Worm (Caenorhabditis elegans) whole organism, L4/young adult: ENCODE data around the gene C08G5.7.

Source experiments
- W03F9.2 ChIP-seq: fragments of 150-350 bp; optimal IDR thresholded peaks from 2 replicates; lab custom pipeline; 2014; ENCODE audit warnings: missing biosample characterization, missing genetic modification characterization
- dao-5 ChIP-seq: sonication (generic microtip); optimal IDR thresholded peaks from 2 replicates; lab custom pipeline; 2016; ENCODE audit warnings: missing genotype, missing genetic modification characterization, moderate library complexity, missing compliant biosample characterization
- him-1 ChIP-seq: sonication (generic microtip); optimal IDR thresholded peaks from 2 replicates; lab custom pipeline; 2016; ENCODE audit warnings: missing genotype, missing genetic modification reagents, missing genetic modification characterization, missing compliant biosample characterization

C08G5.7 gene

DNA sequence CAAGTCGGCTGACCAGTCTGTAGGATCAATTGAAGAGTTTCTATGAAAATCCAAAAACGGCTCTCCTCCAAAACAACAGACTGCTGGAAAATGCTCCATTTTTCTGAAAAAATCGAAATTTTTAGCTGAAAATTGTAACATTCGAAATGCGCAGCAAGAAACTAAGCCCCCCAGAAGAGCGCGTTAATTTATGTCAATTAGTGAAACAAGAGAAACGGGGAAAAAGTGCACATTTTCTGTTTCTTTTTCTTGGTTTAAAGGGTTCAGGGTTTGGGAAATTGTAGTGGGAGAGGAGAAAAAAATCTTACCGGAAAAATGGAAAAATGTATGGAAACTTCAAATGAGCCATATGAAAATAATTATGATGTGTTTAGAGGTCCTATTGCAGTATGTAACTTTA lies at the start of gene C08G5.7:
Gene C08G5.7, minus strand, starts transcription at position 101 of the 400 bp plus-strand sequence.
- TF ChIP-seq dao-5 (no peak), W03F9.2 (no peak), him-1 (no peak)

DNA sequence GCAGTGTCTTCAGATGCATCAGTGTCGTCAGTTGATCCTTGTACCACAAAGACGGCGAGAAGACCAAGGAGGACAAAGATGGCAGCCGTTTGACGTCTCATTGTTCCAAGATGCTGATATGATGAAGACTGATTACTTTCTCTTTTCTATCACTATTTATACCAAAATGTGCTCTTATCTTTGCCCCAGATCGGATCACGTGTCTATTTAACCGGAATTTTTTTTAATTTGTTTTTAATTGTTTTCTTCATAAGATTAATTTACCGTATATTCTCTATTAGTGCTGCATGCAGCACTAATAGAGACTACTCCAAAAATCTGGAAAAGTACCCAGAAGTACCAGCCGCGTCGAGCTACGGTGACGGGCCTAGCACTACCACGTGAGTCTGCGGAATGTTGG lies 49.6 kb upstream of the C08G5.7 start, which contains the start of gene msrp-3:
Gene msrp-3, minus strand, starts transcription at position 101 of the 400 bp plus-strand sequence.
- TF ChIP-seq W03F9.2, result no peak
- TF ChIP-seq dao-5, result no peak
- no peak for TF ChIP-seq him-1

DNA sequence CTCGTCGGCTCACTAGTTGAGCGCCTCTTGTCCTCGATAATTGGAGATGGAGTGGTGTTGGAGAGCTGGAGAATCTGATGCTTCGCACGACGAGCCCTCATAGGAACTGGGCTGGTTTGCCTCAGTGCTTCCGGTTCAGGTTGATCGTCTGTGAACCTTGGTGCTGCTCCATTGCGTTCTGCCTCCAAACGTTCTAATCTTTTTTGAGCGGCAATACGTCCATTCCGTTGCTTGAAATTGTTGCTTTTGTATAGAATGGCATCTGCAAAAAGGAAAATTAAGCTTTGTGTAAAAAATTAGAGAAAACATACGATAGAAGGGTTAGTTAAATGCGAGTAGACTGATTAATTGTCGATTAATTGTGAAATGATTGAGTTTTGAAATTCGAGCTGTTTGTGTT lies 47.8 kb upstream of the C08G5.7 start, which contains the start of gene F46F5.5:
Gene F46F5.5, minus strand, starts transcription at position 101 of the 400 bp plus-strand sequence.
- TF ChIP-seq dao-5 (no peak), W03F9.2 (no peak), him-1 (no peak)

DNA sequence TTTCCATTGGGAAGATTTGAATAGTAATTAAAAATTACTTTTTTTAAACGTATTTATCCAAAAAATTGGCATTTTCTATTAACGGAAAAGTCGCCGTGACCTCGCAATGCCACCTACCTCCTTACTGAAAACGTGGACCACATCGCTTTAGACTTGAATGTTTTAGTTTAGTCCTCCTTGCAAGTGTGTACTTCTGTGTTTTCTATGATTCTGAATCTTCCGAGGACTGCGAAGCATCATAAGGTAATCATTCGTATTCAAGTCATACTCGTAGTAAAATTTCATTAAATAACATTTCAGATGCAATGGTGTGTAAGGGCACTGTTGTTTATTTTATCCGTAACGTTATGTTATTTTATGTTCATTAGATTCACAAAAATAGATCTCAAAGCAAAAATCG lies 43.3 kb upstream of the C08G5.7 start, which contains the start of gene F46F5.11:
Gene F46F5.11, plus strand, starts transcription at position 301 of the 400 bp plus-strand sequence.
- TF ChIP-seq W03F9.2 (no peak), dao-5 (no peak), him-1 (no peak)

DNA sequence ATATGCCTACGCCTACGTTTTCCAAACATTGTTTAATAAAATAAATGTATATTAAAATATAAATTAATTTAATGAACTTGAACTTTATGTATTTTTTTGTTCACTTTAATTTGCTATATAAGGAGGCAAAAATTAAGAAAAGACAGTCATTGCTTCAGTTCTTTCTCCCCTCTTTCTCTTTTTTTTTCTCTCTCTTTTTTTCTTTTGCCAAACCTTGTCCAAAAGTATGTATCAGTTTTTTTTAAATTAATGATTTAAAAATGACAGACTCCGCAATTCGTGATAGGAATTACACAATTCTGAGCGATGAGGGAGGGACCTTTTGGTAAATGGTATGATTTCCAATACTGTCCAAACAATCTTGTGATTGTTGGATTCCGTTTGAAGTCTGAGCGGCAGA lies 37.9 kb upstream of the C08G5.7 start, which contains the start of gene F46F5.13:
Gene F46F5.13, plus strand, starts transcription at position 301 of the 400 bp plus-strand sequence.
- TF ChIP-seq dao-5 (no peak), W03F9.2 (no peak), him-1 (no peak)

DNA sequence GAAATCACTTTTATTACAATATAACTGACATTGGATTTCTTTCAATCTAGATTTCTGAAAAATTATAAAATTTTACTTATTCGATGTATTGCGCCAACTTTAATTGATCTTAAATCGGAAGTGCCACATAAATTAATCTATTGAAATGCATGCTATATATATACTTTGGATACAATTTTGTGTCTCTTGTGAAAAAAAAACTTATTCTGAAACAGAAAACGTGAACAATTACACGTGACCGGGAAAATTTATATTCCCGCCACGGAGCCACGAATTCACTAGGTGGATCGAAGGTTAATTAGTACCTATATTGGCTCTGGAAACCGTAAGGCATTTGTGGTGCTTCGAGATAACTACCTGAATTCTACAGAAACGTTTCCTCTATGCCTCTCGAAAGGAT lies 34.6 kb upstream of the C08G5.7 start, which contains the start of gene F46F5.14:
Gene F46F5.14, plus strand, starts transcription at position 301 of the 400 bp plus-strand sequence.
- no peak for TF ChIP-seq dao-5
- TF ChIP-seq W03F9.2, result no peak
- no peak for TF ChIP-seq him-1

DNA sequence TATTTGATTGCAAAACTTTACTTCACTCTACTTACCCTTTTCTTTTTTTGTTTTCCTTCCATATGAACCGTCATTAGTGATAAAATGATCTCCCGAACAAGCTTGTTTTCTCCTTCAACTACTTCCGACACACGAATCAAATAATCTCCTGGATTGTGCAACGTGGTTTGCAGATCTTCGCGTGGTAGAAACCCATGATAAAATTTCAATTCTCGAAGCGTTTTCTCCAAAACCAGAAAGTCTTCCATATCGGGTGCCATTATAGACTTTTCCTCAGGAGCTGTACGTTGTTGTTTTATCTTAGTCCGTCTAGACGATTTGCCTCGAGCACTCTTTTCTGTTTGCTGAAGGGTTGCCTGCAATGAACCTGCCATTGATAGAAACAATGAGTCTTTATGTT lies 32.3 kb upstream of the C08G5.7 start:
- TF ChIP-seq him-1 (no peak), W03F9.2 (no peak), dao-5 (no peak)

DNA sequence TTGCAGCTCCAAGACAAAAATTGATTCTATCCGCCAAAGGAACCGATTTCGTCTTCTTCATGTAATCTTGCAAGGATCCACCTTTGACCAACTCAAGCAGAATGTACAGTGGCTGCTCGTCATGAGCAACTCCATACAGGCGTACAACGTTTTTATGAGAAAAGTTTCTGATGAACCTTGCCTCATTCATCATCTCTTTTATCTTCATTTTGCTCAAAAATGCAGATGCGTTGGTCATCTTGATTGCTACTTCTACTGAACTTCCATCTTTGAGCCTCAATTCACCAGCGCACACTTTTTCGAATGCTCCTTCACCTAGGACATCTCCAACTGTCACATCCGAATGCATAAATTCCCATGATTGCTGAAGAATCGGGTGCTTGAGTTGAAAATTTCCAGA lies 31.8 kb upstream of the C08G5.7 start:
- no peak for TF ChIP-seq him-1
- no peak for TF ChIP-seq dao-5
- TF ChIP-seq W03F9.2, result no peak

DNA sequence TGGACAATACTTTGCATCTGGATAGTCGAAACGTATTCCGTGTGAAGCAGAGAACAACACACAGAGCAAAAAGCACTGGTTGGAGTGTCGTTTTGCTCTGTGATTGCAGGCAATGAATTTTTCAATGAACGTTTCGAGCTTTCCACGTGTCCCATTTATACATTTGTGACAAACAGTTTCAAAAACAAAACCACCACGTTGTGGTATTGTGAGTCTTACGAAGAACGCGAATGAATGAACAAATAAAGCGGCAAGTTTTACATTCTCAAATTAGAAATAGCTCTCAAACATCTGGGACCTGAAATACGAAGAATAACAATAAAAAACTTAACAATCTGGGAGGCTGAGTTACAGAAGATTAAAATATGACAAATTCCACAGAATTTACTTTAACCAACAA lies 26.7 kb upstream of the C08G5.7 start, which contains the start of gene F46F5.1:
Gene F46F5.1, minus strand, starts transcription at position 101 of the 400 bp plus-strand sequence.
- no peak for TF ChIP-seq dao-5
- no peak for TF ChIP-seq W03F9.2
- TF ChIP-seq him-1, result no peak

DNA sequence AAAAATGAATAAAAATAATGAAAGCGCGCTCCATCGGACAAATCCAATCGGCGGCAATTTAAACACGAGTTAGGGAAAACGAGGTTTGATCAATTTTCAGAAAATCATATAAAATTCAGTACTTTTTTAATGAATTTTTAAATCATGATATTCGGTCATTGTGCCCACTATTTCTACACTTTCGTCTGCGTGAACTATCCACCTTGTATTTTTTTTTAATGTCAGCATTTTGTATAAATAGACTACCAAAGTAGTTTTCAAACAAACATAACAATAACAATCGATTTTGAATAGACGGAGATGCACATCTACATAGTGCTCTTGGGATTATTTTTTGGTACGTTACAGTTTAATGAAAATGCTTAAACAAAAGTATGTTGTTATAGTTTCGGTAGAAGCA lies 23.0 kb upstream of the C08G5.7 start, which contains the start of gene F46F5.15:
Gene F46F5.15, plus strand, starts transcription at position 301 of the 400 bp plus-strand sequence.
- TF ChIP-seq dao-5, result no peak

DNA sequence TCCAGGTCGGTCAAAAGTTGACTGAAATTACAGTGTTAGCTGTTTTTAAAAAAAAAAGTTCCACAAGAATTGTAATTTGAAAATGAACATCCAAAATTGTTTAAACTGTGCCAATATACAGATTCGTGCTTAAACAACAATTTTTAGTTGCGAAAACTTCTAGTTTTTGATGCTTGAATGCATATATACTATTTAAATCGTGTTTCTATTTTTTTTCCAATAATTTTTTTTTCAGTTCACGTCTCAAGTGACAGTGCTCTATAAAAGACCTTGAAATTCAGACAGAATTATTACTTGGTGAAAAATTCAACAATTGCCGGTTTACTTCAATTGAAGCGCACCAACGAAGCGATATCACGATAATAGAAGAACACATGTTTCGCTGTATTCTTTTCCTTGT lies 21.8 kb upstream of the C08G5.7 start, which contains the start of gene F46F5.16:
Gene F46F5.16, plus strand, starts transcription at position 301 of the 400 bp plus-strand sequence.
- TF ChIP-seq dao-5 (no peak), W03F9.2 (no peak), him-1 (no peak)

DNA sequence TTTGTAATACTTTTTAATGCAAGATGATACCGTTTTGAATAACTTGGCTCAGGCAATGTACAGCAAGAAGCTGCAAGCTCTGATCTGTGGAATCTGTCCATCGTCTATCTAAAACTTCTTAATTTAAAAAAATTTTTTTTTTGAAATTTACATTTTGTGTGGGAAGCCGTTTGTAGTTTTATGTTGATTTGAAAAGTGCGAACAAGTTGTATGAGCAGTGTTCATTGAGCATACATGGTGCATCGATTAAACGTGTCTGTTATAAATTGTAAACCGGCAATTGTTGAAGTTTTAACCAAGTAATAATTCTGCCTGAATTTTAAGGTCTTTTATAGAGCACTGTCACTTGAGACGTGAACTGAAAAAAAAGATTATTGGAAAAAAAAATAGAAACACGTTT lies 18.4 kb upstream of the C08G5.7 start, which contains the start of gene Y39F10A.6:
Gene Y39F10A.6, minus strand, starts transcription at position 101 of the 400 bp plus-strand sequence.
- no peak for TF ChIP-seq him-1
- no peak for TF ChIP-seq W03F9.2
- TF ChIP-seq dao-5, result no peak

DNA sequence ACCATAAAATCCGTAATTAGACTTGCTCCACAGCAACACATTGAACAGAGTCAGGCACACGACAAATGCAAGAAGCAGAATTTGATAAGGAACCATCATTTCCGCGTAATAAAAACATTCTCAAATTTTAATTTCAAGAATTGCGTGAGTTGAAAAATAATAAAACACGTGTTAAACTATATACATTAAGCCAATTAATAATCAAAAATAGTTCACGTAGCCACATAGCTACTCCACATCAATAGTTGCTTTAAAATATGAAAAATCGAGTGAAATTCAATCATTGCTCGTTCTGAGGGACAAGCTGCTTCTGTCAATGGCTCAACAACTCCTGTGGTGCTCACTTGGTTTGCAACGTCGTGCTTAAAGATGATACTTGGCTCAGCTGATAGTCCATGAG lies 17.8 kb upstream of the C08G5.7 start, which contains the start of gene Y39F10A.3:
Gene Y39F10A.3, minus strand, starts transcription at position 101 of the 400 bp plus-strand sequence.
- TF ChIP-seq dao-5 (no peak), him-1 (no peak), W03F9.2 (no peak)

DNA sequence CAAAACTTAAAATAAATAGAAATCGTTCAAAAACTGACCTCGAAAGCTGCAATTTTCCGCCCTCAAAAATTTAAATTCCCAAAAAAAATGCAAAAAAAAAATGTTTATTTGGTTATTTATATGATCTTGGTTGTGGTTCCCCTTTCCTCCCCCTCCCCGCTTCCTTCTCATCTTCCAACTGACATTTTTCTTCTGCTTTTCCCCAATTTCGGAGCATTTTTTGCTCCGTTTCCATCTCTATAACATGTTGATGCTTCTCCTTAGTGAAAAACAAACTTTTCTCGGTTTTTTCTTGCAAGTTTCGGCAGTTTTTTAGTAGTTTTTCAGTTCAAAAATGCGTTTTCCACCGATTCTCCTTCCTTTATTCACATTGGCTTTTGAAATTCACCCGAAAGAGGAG lies 9.9 kb upstream of the C08G5.7 start, which contains the start of gene Y39F10A.1:
Gene Y39F10A.1, plus strand, starts transcription at position 301 of the 400 bp plus-strand sequence.
- no peak for TF ChIP-seq W03F9.2
- no peak for TF ChIP-seq dao-5
- no peak for TF ChIP-seq him-1

DNA sequence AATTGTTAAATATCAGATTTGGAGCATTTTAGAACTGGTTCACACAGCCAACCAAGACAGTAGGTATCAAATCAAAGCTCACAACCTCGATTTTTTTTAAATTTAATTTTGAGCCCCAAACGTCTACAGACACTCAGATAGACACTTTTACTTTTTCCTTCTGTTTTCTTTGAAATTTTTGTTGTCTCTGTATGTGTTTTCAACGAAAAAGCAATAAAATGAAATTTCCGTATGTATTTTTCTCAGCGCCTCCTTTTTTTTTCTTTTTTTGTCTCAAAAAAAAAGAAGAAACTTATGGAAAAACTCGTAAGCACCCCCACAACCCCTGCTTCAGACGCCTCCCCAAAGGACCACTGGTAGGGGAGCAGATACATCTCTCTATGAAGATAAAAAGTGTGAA lies 8.7 kb upstream of the C08G5.7 start:
- TF ChIP-seq W03F9.2, result no peak
- no peak for TF ChIP-seq dao-5
- no peak for TF ChIP-seq him-1

DNA sequence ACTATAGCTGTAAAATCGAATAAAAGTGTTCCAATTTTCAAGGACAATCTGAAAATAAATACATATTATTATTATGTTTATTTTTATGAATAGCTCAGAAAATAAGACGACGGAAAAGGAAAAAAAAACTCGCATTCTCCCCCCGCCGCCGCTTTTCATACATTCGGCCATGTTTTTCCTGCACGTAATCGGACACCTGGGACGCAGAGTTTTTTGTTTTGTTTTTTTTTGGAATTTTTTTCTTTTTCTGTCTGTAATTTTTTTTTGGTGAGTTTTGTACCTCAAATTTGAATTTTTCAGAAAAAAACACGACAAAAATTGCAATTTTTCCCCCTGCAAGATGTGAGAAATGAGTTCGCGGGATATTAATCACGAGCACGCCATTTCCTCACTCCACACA lies 5.1 kb upstream of the C08G5.7 start, which contains the start of gene C08G5.6:
Gene C08G5.6, plus strand, starts transcription at position 301 of the 400 bp plus-strand sequence.
- TF ChIP-seq dao-5 (no peak), him-1 (no peak), W03F9.2 (no peak)

DNA sequence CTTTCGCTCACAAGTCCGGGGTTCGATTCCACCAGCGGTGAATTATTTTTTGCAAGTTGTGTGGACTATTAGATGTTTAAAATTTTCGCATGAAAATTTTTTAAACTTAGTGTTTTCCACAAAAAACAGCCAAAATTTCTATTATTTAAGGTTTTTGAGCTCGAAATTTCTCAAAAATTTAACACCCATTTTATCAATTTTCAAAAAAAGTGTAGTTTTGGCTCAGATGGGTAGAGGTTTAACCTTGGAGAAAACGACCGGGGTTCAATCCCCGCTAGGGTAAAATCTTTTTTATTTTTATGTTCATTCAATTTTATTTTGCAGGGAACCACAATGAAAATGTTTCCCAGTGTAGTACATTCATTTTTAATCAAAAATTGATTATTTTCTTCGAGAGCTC lies 4.1 kb upstream of the C08G5.7 start:
- no peak for TF ChIP-seq him-1
- no peak for TF ChIP-seq dao-5
- no peak for TF ChIP-seq W03F9.2
